Worm (Caenorhabditis elegans) whole organism, young adult: ENCODE measurements around the gene T01E8.8.

Experiments used
- F57A8.1 ChIP-seq: fragments of 200-800 bp; sonication (Bioruptor generic); optimal IDR thresholded peaks from 2 replicates; lab custom pipeline; 2018; ENCODE audit warnings: mild to moderate bottlenecking, missing genetic modification characterization, moderate library complexity, missing compliant biosample characterization
- K12H6.12 ChIP-seq: fragments of 200-800 bp; sonication (Bioruptor generic); optimal IDR thresholded peaks from 2 replicates; lab custom pipeline; 2018; ENCODE audit warnings: mild to moderate bottlenecking, missing genetic modification characterization, missing compliant biosample characterization
- ama-1 ChIP-seq, 3 experiments: fragments of 150-350 bp in 1 of 3; sonication (generic microtip) in 2 of 3; optimal IDR thresholded peaks; 2 replicates each; lab custom pipeline; 2014 to 2018; ENCODE audit warnings: missing biosample characterization in 2 of 3, missing genetic modification characterization in 2 of 3, missing genetic modification reagents in 2 of 3
- attf-6 ChIP-seq: fragments of 200-800 bp; sonication (Bioruptor generic); IDR thresholded peaks from 2 replicates; pipeline ENCODE4 v1.3.6; 2022; ENCODE audit warnings: missing genetic modification reagents, missing genetic modification characterization, missing compliant biosample characterization
- ceh-79 ChIP-seq: sonication (generic microtip); optimal IDR thresholded peaks from 2 replicates; lab custom pipeline; 2017; ENCODE audit warnings: mild to moderate bottlenecking, missing genetic modification characterization, missing compliant biosample characterization
- nhr-120 ChIP-seq: fragments of 200-800 bp; sonication (Bioruptor generic); IDR thresholded peaks from 2 replicates; pipeline ENCODE4 v1.3.6; 2022; ENCODE audit warnings: missing genetic modification characterization, missing compliant biosample characterization
- nhr-27 ChIP-seq: fragments of 200-800 bp; sonication (Bioruptor generic); optimal IDR thresholded peaks from 2 replicates; lab custom pipeline; 2018; ENCODE audit warnings: mild to moderate bottlenecking, missing genetic modification characterization, moderate library complexity, missing compliant biosample characterization
- pha-4 ChIP-seq: fragments of 150-350 bp; sonication (generic microtip); optimal IDR thresholded peaks from 2 replicates; lab custom pipeline; 2014; ENCODE audit warnings: missing biosample characterization, missing genetic modification reagents, missing genetic modification characterization
- rcor-1 ChIP-seq: fragments of 200-800 bp; sonication (Bioruptor generic); IDR thresholded peaks from 2 replicates; pipeline ENCODE4 v1.3.6; 2022; ENCODE audit warnings: missing genetic modification reagents, missing genetic modification characterization, missing compliant biosample characterization
- unc-62 ChIP-seq: fragments of 150-350 bp; optimal IDR thresholded peaks from 2 replicates; lab custom pipeline; 2014; ENCODE audit warnings: missing biosample characterization, missing genetic modification reagents, missing genetic modification characterization
- xnd-1 ChIP-seq: sonication (generic microtip); optimal IDR thresholded peaks from 2 replicates; lab custom pipeline; 2016; ENCODE audit warnings: missing genotype, missing genetic modification reagents, missing genetic modification characterization, missing compliant biosample characterization

DNA sequence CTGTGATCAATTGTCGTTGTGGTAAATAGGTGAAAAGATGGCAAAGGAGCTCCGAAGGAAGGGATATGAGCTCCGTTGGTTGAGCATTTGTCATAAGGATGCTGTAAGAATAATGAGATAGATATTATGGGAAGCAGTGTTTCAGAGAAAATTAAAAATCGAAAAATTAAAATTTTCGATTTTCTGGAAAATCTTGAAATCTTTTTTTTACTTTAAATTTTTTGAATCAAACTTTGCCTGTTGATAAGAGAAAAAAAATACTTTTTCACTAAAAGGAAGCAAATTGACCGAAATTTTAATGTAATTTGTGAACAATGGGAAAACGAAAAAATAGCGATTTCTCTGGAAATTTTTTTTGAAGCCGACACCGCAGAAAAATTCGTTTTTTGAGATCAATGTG, 8.5 kb downstream of the T01E8.8 start, which contains the start of gene mec-15:
- TF ChIP-seq pha-4 (tag; lab: Kevin White, UChicago): no peak
- no peak for TF ChIP-seq xnd-1
- TF ChIP-seq ceh-79: no peak
- TF ChIP-seq nhr-27 (tag; lab: Kevin White, UChicago): no peak
- no peak for TF ChIP-seq nhr-120
- TF ChIP-seq attf-6 (GFP tag; lab: Robert Waterston, UW): no peak
- no peak for TF ChIP-seq K12H6.12 (tag; lab: Kevin White, UChicago)
- TF ChIP-seq unc-62 (GFP tag; lab: Kevin White, UChicago): no peak
- TF ChIP-seq ama-1 (optimal IDR thresholded peaks at IDR 0.05; lab: Kevin White, UChicago): no peak
- no peak for TF ChIP-seq ama-1 (GFP tag; optimal IDR thresholded peaks at IDR 0.05; lab: Kevin White, UChicago)
- no peak for TF ChIP-seq F57A8.1
- no peak for TF ChIP-seq rcor-1 (GFP tag; lab: Robert Waterston, UW)
